Fruit fly (Drosophila melanogaster): ENCODE results near the gene CG14104.

Gene CG14104

DNA sequence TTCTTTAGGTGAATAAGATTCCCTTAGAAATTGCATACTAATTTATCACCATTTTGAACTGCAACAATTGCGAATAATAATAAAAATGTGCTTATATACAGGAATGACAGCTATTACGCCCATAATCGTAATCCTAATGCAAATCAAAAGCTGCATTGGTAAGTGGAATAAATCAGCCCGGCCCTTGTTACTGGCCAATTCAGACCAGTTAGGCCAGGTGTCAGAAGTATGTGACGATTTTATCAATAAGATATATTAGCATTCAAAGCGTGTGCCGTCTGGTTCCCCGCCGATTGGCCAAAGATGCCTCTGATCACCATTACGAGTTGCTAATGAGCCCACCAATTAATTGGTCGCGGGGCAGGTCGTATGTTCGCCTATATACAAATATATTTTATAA lies 5.5 kb upstream of the CG14104 start:
- TF ChIP-seq CG17801 (GFP tag; optimal IDR thresholded peaks at IDR 0.05; ENCODE audit: partially characterized antibody): no peak

DNA sequence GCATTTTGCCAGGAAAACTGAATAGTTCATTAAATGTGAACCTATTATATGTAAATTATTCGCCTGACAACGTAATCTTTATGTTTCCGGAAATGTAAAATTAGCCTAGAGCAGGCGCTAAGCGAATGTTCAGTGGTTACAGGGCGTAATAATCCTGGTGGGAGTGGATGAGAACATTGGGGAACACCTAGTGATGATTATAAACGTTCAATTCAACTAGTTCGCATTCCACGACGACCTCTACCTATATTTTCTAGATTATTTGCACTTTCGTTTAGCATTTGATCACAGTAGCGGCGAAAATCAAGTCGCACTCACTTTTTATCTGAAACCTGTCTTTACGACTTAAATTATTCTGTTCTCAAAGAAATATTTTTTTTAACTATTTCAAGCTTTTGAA lies 522 bp upstream of the CG14104 start:
- no peak for TF ChIP-seq CG17801 (GFP tag; optimal IDR thresholded peaks at IDR 0.05; ENCODE audit: partially characterized antibody)

DNA sequence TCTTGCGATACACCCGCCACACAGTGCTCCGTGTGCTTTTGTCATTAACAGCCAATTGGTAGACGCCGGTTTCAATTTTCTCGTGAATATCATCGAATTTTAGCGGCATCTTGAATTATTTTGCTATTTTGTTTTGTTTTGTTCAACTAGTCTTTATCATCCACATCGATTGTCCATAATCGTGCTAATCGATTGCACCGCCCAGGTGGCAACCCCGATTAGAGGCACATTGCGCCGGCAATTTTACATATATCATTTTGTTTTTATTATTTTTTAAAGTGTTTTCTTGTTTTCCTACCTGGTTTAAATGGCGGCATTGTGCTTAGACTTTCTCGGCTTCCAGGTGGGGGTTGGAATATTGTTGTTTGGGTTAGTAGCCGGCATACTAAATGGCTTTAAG lies 1.1 kb downstream of the CG14104 start, which contains the start of gene CG34116:
CG34116 (minus strand) TSS at position 142 of the 400 bp plus-strand sequence.
- no peak for TF ChIP-seq CG17801 (GFP tag; optimal IDR thresholded peaks at IDR 0.05; ENCODE audit: partially characterized antibody)

DNA sequence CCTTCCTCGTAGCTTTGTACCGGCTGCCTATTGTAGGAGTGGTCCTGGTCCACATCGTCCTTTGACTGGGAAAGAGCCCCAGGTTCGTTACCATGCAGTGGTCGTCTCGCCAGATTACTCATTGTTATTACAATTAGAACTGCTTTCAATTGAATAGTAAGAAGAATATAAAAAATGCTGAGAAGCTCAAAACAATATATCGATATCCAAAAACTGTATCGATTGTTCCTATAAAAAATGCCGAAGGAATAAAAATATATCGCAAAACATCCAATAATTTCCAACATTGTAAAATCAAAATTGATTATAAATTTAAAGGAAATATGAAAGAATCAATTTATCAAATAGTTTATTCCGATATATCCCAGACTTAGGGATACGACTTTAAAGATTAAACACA lies 2.1 kb downstream of the CG14104 start, which contains the start of the genes TORIP and Ccdc58:
TORIP (minus strand) TSS at position 173 of the 400 bp plus-strand sequence.
Ccdc58 (plus strand) TSS at position 274 of the 400 bp plus-strand sequence.
- TF ChIP-seq CG17801 (GFP tag; optimal IDR thresholded peaks at IDR 0.05; ENCODE audit: partially characterized antibody): no peak

DNA sequence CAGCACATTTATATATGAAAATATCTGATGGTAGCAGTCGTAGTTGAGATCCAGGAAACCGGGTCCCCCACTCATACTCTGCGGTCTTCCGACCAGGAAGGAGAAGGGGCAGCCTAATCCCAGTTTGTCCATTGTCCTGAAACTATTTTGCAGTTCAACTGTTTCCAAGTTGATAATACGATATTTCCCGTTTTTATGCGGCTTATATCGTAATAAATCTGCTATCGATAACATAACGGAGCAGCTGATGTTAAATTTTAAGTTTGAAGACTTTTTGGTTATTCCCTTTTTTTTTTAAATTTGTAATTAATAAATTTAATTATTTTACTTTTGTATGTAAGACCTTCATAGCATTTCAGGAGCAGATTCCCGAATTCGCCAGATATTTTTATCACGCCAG lies 5.9 kb downstream of the CG14104 start, which contains the start of gene CG14102:
CG14102 (minus strand) TSS at position 187 of the 400 bp plus-strand sequence.
- no peak for TF ChIP-seq CG17801 (GFP tag; optimal IDR thresholded peaks at IDR 0.05; ENCODE audit: partially characterized antibody)

DNA sequence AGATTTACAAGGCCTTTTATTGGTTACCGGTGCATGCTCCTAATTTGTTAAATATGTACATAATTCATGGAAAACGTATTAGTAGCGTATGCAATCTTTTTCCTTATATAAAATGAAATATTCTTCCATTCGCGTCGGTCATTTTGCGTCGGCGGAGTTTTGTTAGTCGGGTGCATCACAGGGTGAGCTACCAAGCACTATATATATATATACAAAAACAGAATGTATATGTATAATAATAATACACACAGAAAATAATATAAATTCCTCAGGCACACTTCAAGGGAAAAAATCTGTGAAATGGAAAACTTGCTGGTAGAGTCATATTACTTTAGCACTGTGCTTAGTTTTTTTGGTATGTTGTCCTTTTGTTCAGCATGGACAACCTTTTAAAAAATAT lies 8.0 kb downstream of the CG14104 start, which contains the start of gene Ir76a:
Ir76a (plus strand) TSS at position 301 of the 400 bp plus-strand sequence.
- TF ChIP-seq CG17801 (GFP tag; optimal IDR thresholded peaks at IDR 0.05; ENCODE audit: partially characterized antibody): no peak

DNA sequence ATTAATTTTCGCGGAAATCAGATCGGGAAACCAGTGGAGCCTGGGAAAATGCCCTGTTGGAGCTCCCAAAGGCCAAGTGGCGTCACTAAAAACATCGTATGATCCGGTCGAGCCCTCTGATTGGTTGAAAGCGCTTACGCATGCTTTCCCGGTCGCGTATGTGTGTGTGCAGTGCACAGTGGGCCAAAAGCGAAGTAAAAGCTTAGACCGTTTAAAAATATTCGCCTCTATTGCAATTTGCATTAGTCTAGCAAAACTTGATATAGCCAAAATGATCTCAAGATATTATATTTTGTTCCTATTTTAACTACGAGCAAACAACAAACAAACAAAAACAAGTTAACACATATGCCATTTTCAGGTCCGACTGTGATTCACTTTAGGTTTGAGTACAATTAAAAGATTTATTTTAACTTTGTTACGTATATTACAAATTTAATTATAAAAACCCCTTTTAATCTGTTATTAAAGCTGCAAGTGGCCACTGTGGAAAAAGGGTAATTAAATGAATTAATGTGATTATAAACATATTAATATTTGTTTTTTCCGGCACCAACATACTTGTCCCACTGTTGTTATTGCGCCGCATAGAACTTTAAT lies 12.7 kb downstream of the CG14104 start:
- TF ChIP-seq CG17801 (GFP tag; optimal IDR thresholded peaks at IDR 0.05; ENCODE audit: partially characterized antibody): peak; percentile 89

DNA sequence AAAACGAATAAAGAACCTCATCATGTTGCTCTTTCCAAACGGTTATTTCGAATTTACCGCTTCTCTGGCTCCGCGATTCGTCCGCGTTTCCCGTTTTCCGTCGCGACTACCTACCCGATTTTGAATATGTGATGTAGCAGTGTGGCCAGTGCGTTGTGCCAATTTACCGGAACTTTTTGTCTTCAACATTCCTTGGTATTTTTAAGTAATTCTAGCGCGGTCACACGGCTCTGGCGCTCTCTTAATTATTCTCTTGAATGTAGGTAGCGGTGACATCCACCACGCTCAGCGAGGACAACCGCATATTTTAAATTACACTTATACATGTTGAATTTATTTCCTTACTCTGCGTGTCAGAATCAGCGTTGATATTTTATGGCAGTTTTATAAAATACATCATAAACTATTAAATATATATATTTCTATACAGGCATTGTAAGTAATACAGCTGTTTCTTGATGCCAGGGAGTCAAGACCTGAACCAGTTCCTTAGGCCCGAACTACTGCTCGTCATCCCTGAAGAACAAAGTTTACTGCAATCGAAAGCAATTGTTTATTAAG lies 13.5 kb downstream of the CG14104 start, which contains the start of the genes CG42637, Gyc76C and SREBP:
CG42637 (minus strand) TSS at position 132 of the 561 bp plus-strand sequence.
Gyc76C (minus strand) TSS at position 132 of the 561 bp plus-strand sequence.
SREBP (plus strand) TSS at position 498 of the 561 bp plus-strand sequence.
- no peak for TF ChIP-seq CG17801 (GFP tag; optimal IDR thresholded peaks at IDR 0.05; ENCODE audit: partially characterized antibody)

DNA sequence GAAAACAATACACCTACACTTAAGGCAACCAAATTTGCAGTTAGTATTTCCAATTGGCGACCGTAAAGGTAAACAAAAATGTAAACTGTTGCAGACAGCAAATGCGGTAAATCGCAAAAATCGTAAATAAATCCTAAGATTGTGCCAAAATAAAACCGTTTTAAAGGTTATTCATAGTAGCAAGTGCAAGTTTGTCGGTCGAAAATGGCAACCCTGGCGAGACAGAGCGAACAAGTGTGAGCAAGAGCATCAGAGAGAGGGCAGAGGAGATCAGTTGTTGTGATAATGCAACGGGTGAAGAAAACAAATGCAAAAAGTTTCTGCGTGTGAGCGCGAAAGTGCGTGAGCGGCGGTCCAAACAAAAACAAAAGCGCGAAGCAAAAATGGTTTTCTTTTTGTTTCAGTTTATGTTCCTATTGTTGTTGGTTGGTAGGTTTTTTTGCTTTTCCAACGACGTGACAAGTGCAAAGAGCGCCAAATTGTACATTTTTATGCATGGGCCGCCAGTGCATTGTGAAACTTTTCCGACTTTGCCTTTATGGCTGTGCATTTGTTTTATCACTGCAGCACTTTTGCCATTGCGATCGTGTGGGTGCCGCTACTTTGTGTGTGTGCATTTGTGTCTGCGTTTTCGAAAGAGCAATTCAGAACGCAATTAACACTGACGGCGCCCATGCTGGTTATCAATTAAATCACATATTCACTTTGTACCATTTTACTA lies 14.1 kb downstream of the CG14104 start:
- no peak for TF ChIP-seq CG17801 (GFP tag; optimal IDR thresholded peaks at IDR 0.05; ENCODE audit: partially characterized antibody)

DNA sequence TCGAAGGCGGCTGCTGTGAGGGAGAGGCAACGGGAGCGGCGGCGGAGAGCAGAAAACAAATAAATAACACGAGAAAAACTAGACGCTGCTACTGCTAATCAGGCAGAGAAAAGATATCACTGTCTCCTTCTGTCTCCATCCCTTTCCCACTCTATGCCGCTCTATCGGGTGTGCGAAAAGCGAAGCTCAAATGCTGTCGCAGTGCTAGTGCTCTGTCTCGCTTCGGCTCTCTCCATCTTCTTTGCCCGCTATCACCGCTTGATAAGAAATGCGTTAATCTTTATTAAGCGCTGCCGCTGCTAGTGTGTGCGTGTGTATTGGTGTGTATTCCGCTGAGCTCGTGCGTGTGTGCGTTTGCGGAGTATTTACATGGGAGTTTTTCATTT lies 15.3 kb downstream of the CG14104 start:
- TF ChIP-seq CG17801 (GFP tag; optimal IDR thresholded peaks at IDR 0.05; ENCODE audit: partially characterized antibody): no peak

DNA sequence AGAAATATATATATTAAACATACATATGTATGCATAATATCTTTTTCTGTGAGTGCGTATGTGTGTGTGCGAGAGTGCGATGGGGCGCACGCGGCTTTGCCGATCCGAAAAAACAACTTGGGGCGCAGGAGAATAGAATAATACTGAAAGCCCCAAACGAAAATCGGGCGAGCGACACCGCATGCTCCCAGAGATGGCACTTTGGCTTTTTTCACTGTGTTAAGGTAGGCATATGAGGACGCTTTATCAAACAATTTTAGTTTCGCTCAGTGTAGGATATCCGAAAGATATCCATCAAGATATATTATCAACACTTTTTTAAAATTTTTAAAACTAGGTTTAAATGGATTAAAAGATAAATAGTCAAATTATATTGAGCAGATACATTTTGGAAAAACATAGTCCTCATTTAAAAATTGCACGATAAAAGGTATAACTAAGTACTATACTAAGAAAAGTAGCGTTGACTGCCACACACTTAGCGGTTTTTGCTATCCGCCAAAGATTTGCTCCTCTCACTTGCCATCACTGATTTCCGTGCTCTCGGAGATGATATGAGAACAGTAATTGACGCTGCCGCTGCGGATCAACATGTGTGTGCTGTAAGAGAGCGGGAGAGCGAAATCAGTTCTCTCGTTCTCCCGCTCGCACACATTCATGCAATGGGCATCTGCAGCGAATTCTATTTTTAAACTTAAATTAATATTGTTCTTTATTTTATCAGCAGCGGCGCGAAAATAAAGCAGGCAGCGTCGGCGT lies 15.9 kb downstream of the CG14104 start:
- peak; percentile 44 for TF ChIP-seq CG17801 (GFP tag; optimal IDR thresholded peaks at IDR 0.05; ENCODE audit: partially characterized antibody)

DNA sequence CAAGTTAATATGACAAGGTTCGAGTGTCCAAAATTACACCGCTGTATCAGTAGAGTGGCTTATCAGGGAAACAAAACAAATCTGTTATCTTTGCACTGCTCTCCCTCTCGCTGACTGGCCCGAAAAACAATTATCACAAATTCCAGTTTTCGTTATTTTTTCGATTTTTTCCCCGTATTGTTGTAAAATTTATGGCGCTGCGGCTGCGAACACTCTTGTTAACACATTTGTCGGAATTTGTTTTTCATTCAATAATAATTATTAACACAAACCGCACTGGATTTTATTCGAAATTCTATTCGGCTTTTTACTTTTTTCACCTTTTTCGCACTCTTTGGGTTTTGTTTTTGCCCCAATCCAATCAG lies 16.5 kb downstream of the CG14104 start:
- TF ChIP-seq CG17801 (GFP tag; optimal IDR thresholded peaks at IDR 0.05; ENCODE audit: partially characterized antibody): no peak

DNA sequence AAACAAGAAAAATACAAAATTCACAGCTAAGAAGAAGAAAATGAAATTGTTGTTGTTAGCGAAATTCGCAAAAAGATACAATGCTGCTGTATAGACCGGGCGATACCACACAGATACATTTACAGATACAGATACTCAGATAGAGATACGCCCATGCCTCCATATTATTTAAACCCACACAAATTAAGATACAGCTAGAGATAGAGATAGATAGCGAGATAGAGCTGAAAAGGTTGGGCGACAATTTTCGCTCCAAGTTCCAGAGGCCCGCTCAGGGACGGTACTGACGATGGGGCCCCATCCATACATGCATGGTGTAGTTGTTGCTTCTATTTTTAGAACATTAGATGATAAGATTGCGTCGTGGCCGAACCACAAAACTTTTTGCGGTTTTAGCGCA lies 19.4 kb downstream of the CG14104 start:
- TF ChIP-seq CG17801 (GFP tag; optimal IDR thresholded peaks at IDR 0.05; ENCODE audit: partially characterized antibody): no peak

DNA sequence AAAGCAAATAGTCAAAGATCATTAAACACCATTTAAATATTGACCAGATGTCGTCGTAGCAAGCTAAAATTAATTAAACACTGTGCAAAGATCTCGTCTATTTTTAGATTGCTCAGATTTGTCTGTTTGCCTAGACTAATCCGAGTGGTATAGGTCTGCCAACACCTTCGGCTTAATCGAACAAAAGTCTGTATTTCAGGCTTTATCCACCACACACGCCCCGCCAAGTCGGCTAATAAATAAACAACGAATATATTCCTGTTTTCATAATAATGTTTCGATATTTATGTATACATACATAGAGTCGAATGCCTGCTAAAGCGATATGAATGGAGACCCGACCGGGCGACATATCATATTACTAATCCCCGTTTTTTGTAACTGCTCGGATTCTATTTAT lies 28.5 kb downstream of the CG14104 start:
- TF ChIP-seq CG17801 (GFP tag; optimal IDR thresholded peaks at IDR 0.05; ENCODE audit: partially characterized antibody): no peak
